Fruit fly (Drosophila melanogaster): ENCODE results near the gene LSm-4.

dm6 chr2L:10379865-10380264 lies 25.1 kb downstream of the LSm-4 start, which contains the start of gene gny:
- no peak for TF ChIP-seq CG33017 (tag; optimal IDR thresholded peaks at IDR 0.05)
- TF ChIP-seq CG11617 (GFP tag; optimal IDR thresholded peaks at IDR 0.05), result no peak
- TF ChIP-seq tj (GFP tag; optimal IDR thresholded peaks at IDR 0.05), result no peak
- peak; percentile 15 for TF ChIP-seq bab1 (GFP tag; optimal IDR thresholded peaks at IDR 0.05)

All from whole organism, adult.